Worm (Caenorhabditis elegans) whole organism, mixed stage, embryonic: ENCODE results near the gene ccg-1.

Source experiments
- ces-1 ChIP-seq: fragments of 150-350 bp; optimal IDR thresholded peaks from 2 replicates; lab custom pipeline; 2014; ENCODE audit warnings: missing biosample characterization, missing genetic modification reagents, missing genetic modification characterization
- cnd-1 ChIP-seq: fragments of 200-800 bp; sonication (Bioruptor generic); optimal IDR thresholded peaks from 2 replicates; lab custom pipeline; 2018; ENCODE audit warnings: mild to moderate bottlenecking, missing genetic modification characterization, missing compliant biosample characterization
- elt-1 ChIP-seq: sonication (generic microtip); optimal IDR thresholded peaks from 2 replicates; lab custom pipeline; 2017; ENCODE audit warnings: missing genetic modification characterization, mild to moderate bottlenecking, missing compliant biosample characterization, antibody characterized with exemption, moderate library complexity, borderline replicate concordance; ENCODE audit not compliant: insufficient read depth
- elt-3 ChIP-seq: fragments of 150-350 bp; optimal IDR thresholded peaks from 2 replicates; lab custom pipeline; 2014; ENCODE audit warnings: missing biosample characterization, missing genetic modification characterization
- lsy-2 ChIP-seq: fragments of 150-350 bp; optimal IDR thresholded peaks from 2 replicates; lab custom pipeline; 2014; ENCODE audit warnings: missing biosample characterization, missing genetic modification characterization
- nhr-12 ChIP-seq: fragments of 150-350 bp; optimal IDR thresholded peaks from 2 replicates; lab custom pipeline; 2014; ENCODE audit warnings: missing biosample characterization, missing genetic modification characterization
- nhr-2 ChIP-seq: fragments of 150-350 bp; optimal IDR thresholded peaks from 2 replicates; lab custom pipeline; 2014; ENCODE audit warnings: missing biosample characterization, missing genetic modification characterization
- nhr-237 ChIP-seq: fragments of 150-350 bp; optimal IDR thresholded peaks from 2 replicates; lab custom pipeline; 2014; ENCODE audit warnings: missing biosample characterization, missing genetic modification characterization
- nhr-28 ChIP-seq: fragments of 150-350 bp; optimal IDR thresholded peaks from 2 replicates; lab custom pipeline; 2014; ENCODE audit warnings: missing biosample characterization, missing genetic modification characterization
- pha-4 ChIP-seq: fragments of 150-350 bp; optimal IDR thresholded peaks from 2 replicates; lab custom pipeline; 2018; ENCODE audit warnings: missing biosample characterization, missing genetic modification reagents, missing genetic modification characterization
- snpc-4 ChIP-seq: fragments of 150-350 bp; optimal IDR thresholded peaks from 2 replicates; lab custom pipeline; 2014; ENCODE audit warnings: missing biosample characterization, missing genetic modification characterization
- unc-62 ChIP-seq: fragments of 150-350 bp; optimal IDR thresholded peaks from 2 replicates; lab custom pipeline; 2014; ENCODE audit warnings: missing biosample characterization, missing genetic modification reagents, missing genetic modification characterization

DNA sequence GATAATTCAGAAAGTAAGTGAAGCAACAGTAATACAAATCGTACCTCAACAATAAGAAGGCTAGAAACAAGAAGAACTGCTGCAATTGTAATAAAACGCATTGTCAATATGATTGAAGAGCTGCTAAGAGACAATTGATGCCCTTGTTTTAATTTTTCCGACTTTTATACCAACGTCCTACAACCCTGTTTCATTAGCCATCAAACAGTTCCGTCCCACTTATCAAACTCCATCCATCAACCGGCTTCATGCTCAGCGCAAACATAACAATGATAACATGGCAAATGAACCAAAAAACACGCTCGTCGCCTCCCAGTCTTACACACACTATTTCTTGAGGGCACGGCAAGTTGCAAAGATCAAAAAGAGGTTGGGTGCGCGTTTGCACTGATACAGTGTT, 15.6 kb upstream of the ccg-1 start, which contains the start of gene pqn-90:
- TF ChIP-seq nhr-28 (tag; lab: Kevin White, UChicago) (no peak), nhr-237 (tag; lab: Kevin White, UChicago) (no peak), nhr-12 (no peak), unc-62 (GFP tag; lab: Kevin White, UChicago) (no peak), ces-1 (GFP tag; lab: Kevin White, UChicago) (no peak), pha-4 (tag; lab: Kevin White, UChicago) (no peak), cnd-1 (tag; lab: Kevin White, UChicago) (no peak), elt-3 (tag; lab: Kevin White, UChicago) (no peak), lsy-2 (tag; lab: Kevin White, UChicago) (no peak), snpc-4 (tag; lab: Kevin White, UChicago) (no peak), elt-1 (tag; lab: Kevin White, UChicago) (no peak), nhr-2 (tag; lab: Kevin White, UChicago) (no peak)
